Worm (Caenorhabditis elegans) whole organism, L1 larva: Measurements from ENCODE around the gene dph-1.

ENCODE experiments used
- C04F5.9 ChIP-seq: sonication (generic microtip); optimal IDR thresholded peaks from 2 replicates; lab custom pipeline; 2016; ENCODE audit warnings: missing genetic modification characterization, missing compliant biosample characterization
- C16A3.4 ChIP-seq: fragments of 150-350 bp; optimal IDR thresholded peaks from 2 replicates; lab custom pipeline; 2014; ENCODE audit warnings: missing biosample characterization, missing genetic modification characterization
- C34B4.2 ChIP-seq: sonication (generic microtip); optimal IDR thresholded peaks from 2 replicates; lab custom pipeline; 2017; ENCODE audit warnings: mild to moderate bottlenecking, missing genetic modification characterization, missing compliant biosample characterization
- F16B12.6 ChIP-seq: fragments of 150-350 bp; optimal IDR thresholded peaks from 2 replicates; lab custom pipeline; 2014; ENCODE audit warnings: missing biosample characterization, missing genetic modification characterization
- Y116A8C.19 ChIP-seq: sonication (generic microtip); optimal IDR thresholded peaks from 2 replicates; lab custom pipeline; 2016; ENCODE audit warnings: missing compliant biosample characterization, missing genetic modification characterization, borderline replicate concordance
- aha-1 ChIP-seq: fragments of 150-350 bp; optimal IDR thresholded peaks from 2 replicates; lab custom pipeline; 2014; ENCODE audit warnings: missing biosample characterization, missing genetic modification characterization
- aly-2 ChIP-seq: fragments of 150-350 bp; optimal IDR thresholded peaks from 2 replicates; lab custom pipeline; 2014; ENCODE audit warnings: missing biosample characterization, missing genetic modification characterization
- ceh-63 ChIP-seq: fragments of 200-800 bp; sonication (Bioruptor generic); optimal IDR thresholded peaks from 2 replicates; lab custom pipeline; 2018; ENCODE audit warnings: mild to moderate bottlenecking, missing genetic modification characterization, missing compliant biosample characterization
- ceh-8 ChIP-seq: fragments of 200-800 bp; sonication (Bioruptor generic); optimal IDR thresholded peaks from 2 replicates; lab custom pipeline; 2018; ENCODE audit warnings: mild to moderate bottlenecking, missing genetic modification characterization, moderate library complexity, missing compliant biosample characterization
- ceh-88 ChIP-seq: fragments of 200-800 bp; sonication (Bioruptor generic); IDR thresholded peaks from 2 replicates; pipeline ENCODE4 v1.3.6; 2022; ENCODE audit warnings: missing genetic modification characterization, missing compliant biosample characterization
- ceh-90 ChIP-seq: sonication (generic microtip); optimal IDR thresholded peaks from 2 replicates; lab custom pipeline; 2016; ENCODE audit warnings: missing genetic modification characterization, missing compliant biosample characterization
- dpl-1 ChIP-seq, 3 experiments: fragments of 150-350 bp in 2 of 3; sonication (generic microtip) in 1 of 3; optimal IDR thresholded peaks; 2 replicates each; lab custom pipeline; 2014 to 2017; ENCODE audit warnings: missing biosample characterization in 3 of 3, missing genetic modification characterization in 3 of 3, missing genetic modification reagents in 3 of 3
- dsc-1 ChIP-seq: sonication (generic microtip); optimal IDR thresholded peaks from 2 replicates; lab custom pipeline; 2016; ENCODE audit warnings: mild to moderate bottlenecking, missing genetic modification characterization, missing compliant biosample characterization
- efl-1 ChIP-seq, 4 experiments: fragments of 150-350 bp; optimal IDR thresholded peaks in 3 of 4; peaks in 1 of 4; 1 replicate in 1 of 4; 2 replicates in 3 of 4; lab custom pipeline; 2014; ENCODE audit warnings: missing biosample characterization in 2 of 4, missing genetic modification characterization in 2 of 4, missing genetic modification reagents in 2 of 4
- elt-2 ChIP-seq: sonication (generic microtip); optimal IDR thresholded peaks from 2 replicates; lab custom pipeline; 2016; ENCODE audit warnings: missing genetic modification characterization, mild to moderate bottlenecking, inconsistent platforms, missing compliant biosample characterization, missing genetic modification reagents
- elt-3 ChIP-seq, 6 experiments: fragments of 150-350 bp in 1 of 6; sonication (generic microtip); optimal IDR thresholded peaks; 2 replicates each; lab custom pipeline; 2017 to 2018; ENCODE audit warnings: missing biosample characterization in 6 of 6, missing genetic modification characterization in 6 of 6, inconsistent platforms in 1 of 6
- fos-1 ChIP-seq: fragments of 150-350 bp; optimal IDR thresholded peaks from 2 replicates; lab custom pipeline; 2014; ENCODE audit warnings: missing biosample characterization, missing genetic modification characterization
- hlh-4 ChIP-seq: sonication (generic microtip); optimal IDR thresholded peaks from 2 replicates; lab custom pipeline; 2016; ENCODE audit warnings: mild to moderate bottlenecking, missing genetic modification characterization, missing compliant biosample characterization
- hpl-2 ChIP-seq: fragments of 150-350 bp; optimal IDR thresholded peaks from 2 replicates; lab custom pipeline; 2014; ENCODE audit warnings: missing biosample characterization, missing genetic modification reagents, missing genetic modification characterization
- irx-1 ChIP-seq: sonication (generic microtip); optimal IDR thresholded peaks from 2 replicates; lab custom pipeline; 2016; ENCODE audit warnings: missing genetic modification characterization, missing compliant biosample characterization
- jun-1 ChIP-seq: fragments of 150-350 bp; optimal IDR thresholded peaks from 2 replicates; lab custom pipeline; 2014; ENCODE audit warnings: missing biosample characterization, missing genetic modification reagents, missing genetic modification characterization
- lin-15B ChIP-seq: fragments of 150-350 bp; sonication (generic microtip); optimal IDR thresholded peaks from 3 replicates; lab custom pipeline; 2014; ENCODE audit warnings: missing biosample characterization, missing genetic modification characterization
- lin-35 ChIP-seq, 2 experiments: fragments of 150-350 bp; optimal IDR thresholded peaks; 2 replicates each; lab custom pipeline; 2014; ENCODE audit warnings: missing biosample characterization in 2 of 2, missing genetic modification characterization in 2 of 2, missing genetic modification reagents in 2 of 2
- lin-39 ChIP-seq: fragments of 150-350 bp; optimal IDR thresholded peaks from 2 replicates; lab custom pipeline; 2014; ENCODE audit warnings: missing biosample characterization, missing genetic modification reagents, missing genetic modification characterization
- lsy-2 ChIP-seq, 2 experiments: fragments of 150-350 bp; optimal IDR thresholded peaks; 2 replicates each; lab custom pipeline; 2014; ENCODE audit warnings: missing biosample characterization in 2 of 2, missing genetic modification characterization in 2 of 2
- mab-9 ChIP-seq: fragments of 200-800 bp; sonication (Bioruptor generic); IDR thresholded peaks from 2 replicates; pipeline ENCODE4 v1.3.6; 2022; ENCODE audit warnings: missing genetic modification reagents, missing genetic modification characterization, missing compliant biosample characterization
- mdl-1 ChIP-seq, 2 experiments: fragments of 150-350 bp; optimal IDR thresholded peaks; 2 replicates each; lab custom pipeline; 2014 to 2017; ENCODE audit warnings: missing biosample characterization in 2 of 2, missing genetic modification characterization in 2 of 2, inconsistent platforms in 1 of 2
- nhr-237 ChIP-seq: fragments of 150-350 bp; optimal IDR thresholded peaks from 2 replicates; lab custom pipeline; 2014; ENCODE audit warnings: missing biosample characterization, missing genetic modification characterization
- nhr-47 ChIP-seq: sonication (generic microtip); optimal IDR thresholded peaks from 2 replicates; lab custom pipeline; 2016; ENCODE audit warnings: mild to moderate bottlenecking, missing genetic modification characterization, moderate library complexity, missing compliant biosample characterization
- nhr-76 ChIP-seq: sonication (generic microtip); optimal IDR thresholded peaks from 2 replicates; lab custom pipeline; 2017; ENCODE audit warnings: missing biosample characterization, missing genetic modification characterization
- nhr-85 ChIP-seq: sonication (generic microtip); peaks from one replicate; lab custom pipeline; 2016; ENCODE audit warnings: missing genetic modification characterization, inconsistent platforms, missing compliant biosample characterization
- rnt-1 ChIP-seq: sonication (generic microtip); optimal IDR thresholded peaks from 2 replicates; lab custom pipeline; 2016; ENCODE audit warnings: mild to moderate bottlenecking, missing genetic modification characterization, moderate library complexity, missing compliant biosample characterization
- sptf-1 ChIP-seq: fragments of 150-350 bp; optimal IDR thresholded peaks from 2 replicates; lab custom pipeline; 2014; ENCODE audit warnings: missing biosample characterization, missing genetic modification characterization
- sup-37 ChIP-seq: fragments of 200-800 bp; sonication (Bioruptor generic); optimal IDR thresholded peaks from 2 replicates; lab custom pipeline; 2018; ENCODE audit warnings: mild to moderate bottlenecking, missing genetic modification characterization, missing compliant biosample characterization
- swsn-7 ChIP-seq: sonication (generic microtip); optimal IDR thresholded peaks from 2 replicates; lab custom pipeline; 2016; ENCODE audit warnings: missing genetic modification characterization, missing compliant biosample characterization
- tbx-2 ChIP-seq: sonication (generic microtip); optimal IDR thresholded peaks from 2 replicates; lab custom pipeline; 2016; ENCODE audit warnings: missing genetic modification characterization, missing compliant biosample characterization
- tlp-1 ChIP-seq: fragments of 150-350 bp; optimal IDR thresholded peaks from 2 replicates; lab custom pipeline; 2014; ENCODE audit warnings: missing biosample characterization, missing genetic modification characterization
- unc-62 ChIP-seq: fragments of 150-350 bp; optimal IDR thresholded peaks from 2 replicates; lab custom pipeline; 2014; ENCODE audit warnings: missing biosample characterization, missing genetic modification reagents, missing genetic modification characterization
- unc-86 ChIP-seq: sonication (generic microtip); optimal IDR thresholded peaks from 2 replicates; lab custom pipeline; 2016; ENCODE audit warnings: missing genetic modification characterization, missing compliant biosample characterization
- unc-98 ChIP-seq: fragments of 200-800 bp; sonication (Bioruptor generic); IDR thresholded peaks from 2 replicates; pipeline ENCODE4 v1.3.6; 2022; ENCODE audit warnings: missing genetic modification characterization, missing compliant biosample characterization
- vab-15 ChIP-seq: sonication (generic microtip); optimal IDR thresholded peaks from 2 replicates; lab custom pipeline; 2017; ENCODE audit warnings: missing genotype, mild to moderate bottlenecking, missing genetic modification characterization, missing compliant biosample characterization
- zag-1 ChIP-seq: fragments of 150-350 bp; optimal IDR thresholded peaks from 2 replicates; lab custom pipeline; 2014; ENCODE audit warnings: missing biosample characterization, missing genetic modification characterization
- ztf-4 ChIP-seq: fragments of 150-350 bp; optimal IDR thresholded peaks from 2 replicates; lab custom pipeline; 2014; ENCODE audit warnings: missing biosample characterization, missing genetic modification characterization

Gene dph-1

ce11 chrIII:3716073-3716659, 9.5 kb downstream of the dph-1 start:
- TF ChIP-seq lin-15B (tag; lab: Kevin White, UChicago) (no peak), efl-1 (optimal IDR thresholded peaks at IDR 0.05; lab: Kevin White, UChicago) (peak in 1 of 2 experiments; percentile 11), efl-1 (GFP tag; optimal IDR thresholded peaks at IDR 0.05 in 1 of 2; lab: Kevin White, UChicago) (no peak)

- no peak for TF ChIP-seq tlp-1 (tag; lab: Kevin White, UChicago)
- no peak for TF ChIP-seq unc-86 (tag; lab: Kevin White, UChicago)
- TF ChIP-seq aly-2 (tag; lab: Kevin White, UChicago), result no peak
- TF ChIP-seq elt-3 (tag; optimal IDR thresholded peaks at IDR 0.05; lab: Kevin White, UChicago), result no peak
- TF ChIP-seq efl-1 (optimal IDR thresholded peaks at IDR 0.05; lab: Kevin White, UChicago), result peak; percentile 43 to 45
- TF ChIP-seq efl-1 (GFP tag; optimal IDR thresholded peaks at IDR 0.05 in 1 of 2; lab: Kevin White, UChicago), result peak; percentile 35 to 47
- TF ChIP-seq ceh-88 (GFP tag; lab: Robert Waterston, UW), result no peak
- no peak for TF ChIP-seq unc-98 (GFP tag; lab: Robert Waterston, UW)
- peak; percentile 21 to 40 for TF ChIP-seq lin-35 (GFP tag; optimal IDR thresholded peaks at IDR 0.05; lab: Kevin White, UChicago)
- no peak for TF ChIP-seq rnt-1 (tag; lab: Kevin White, UChicago)
- no peak for TF ChIP-seq C34B4.2
- TF ChIP-seq fos-1, result no peak
- TF ChIP-seq lsy-2 (tag; optimal IDR thresholded peaks at IDR 0.05; lab: Kevin White, UChicago), result no peak
- no peak for TF ChIP-seq jun-1 (tag; lab: Kevin White, UChicago)
- TF ChIP-seq dpl-1 (GFP tag; optimal IDR thresholded peaks at IDR 0.05; lab: Kevin White, UChicago), result peak in 1 of 3 experiments; percentile 57
- no peak for TF ChIP-seq unc-62 (GFP tag; lab: Kevin White, UChicago)
- no peak for TF ChIP-seq nhr-85 (tag; lab: Kevin White, UChicago)
- no peak for TF ChIP-seq mab-9 (GFP tag; lab: Robert Waterston, UW)
- TF ChIP-seq hlh-4 (tag; lab: Kevin White, UChicago), result no peak
- no peak for TF ChIP-seq dsc-1
- no peak for TF ChIP-seq ztf-4 (tag; lab: Kevin White, UChicago)
- no peak for TF ChIP-seq lin-39
- no peak for TF ChIP-seq ceh-8 (GFP tag; lab: Kevin White, UChicago)
- TF ChIP-seq tbx-2 (tag; lab: Kevin White, UChicago), result no peak
- TF ChIP-seq elt-2, result no peak
- TF ChIP-seq mdl-1 (tag; optimal IDR thresholded peaks at IDR 0.05; lab: Kevin White, UChicago), result no peak
- peak; percentile 45 for TF ChIP-seq lin-15B (tag; lab: Kevin White, UChicago)
- TF ChIP-seq F16B12.6 (tag; lab: Kevin White, UChicago), result no peak
- TF ChIP-seq C16A3.4, result no peak
- TF ChIP-seq nhr-76 (tag; lab: Kevin White, UChicago), result no peak
- TF ChIP-seq, all 84 proteins: peak for 4
Measured at ce11 chrIII:3719564-3719963, 12.9 kb downstream of the dph-1 start, which contains the start of gene C14B1.8. TSS of gene C14B1.8 (minus strand) at chrIII:3719680.

- no peak for TF ChIP-seq sptf-1 (tag; lab: Kevin White, UChicago)
- TF ChIP-seq nhr-237 (tag; lab: Kevin White, UChicago), result no peak
- peak in 1 of 2 experiments; percentile 44 for TF ChIP-seq efl-1 (optimal IDR thresholded peaks at IDR 0.05; lab: Kevin White, UChicago)
- TF ChIP-seq efl-1 (GFP tag; optimal IDR thresholded peaks at IDR 0.05 in 1 of 2; lab: Kevin White, UChicago), result no peak
- TF ChIP-seq vab-15, result no peak
- no peak for TF ChIP-seq rnt-1 (tag; lab: Kevin White, UChicago)
- TF ChIP-seq jun-1 (tag; lab: Kevin White, UChicago), result no peak
- no peak for TF ChIP-seq ceh-63 (GFP tag; lab: Kevin White, UChicago)
- no peak for TF ChIP-seq ceh-90 (tag; lab: Kevin White, UChicago)
Measured at ce11 chrIII:3723726-3724125, 17.0 kb downstream of the dph-1 start.

ce11 chrIII:3724880-3725279, 18.2 kb downstream of the dph-1 start, which contains the start of gene C14B1.12:
TSS of gene C14B1.12 (minus strand) at chrIII:3724980.
- TF ChIP-seq dsc-1 (no peak), swsn-7 (tag; lab: Kevin White, UChicago) (no peak), sup-37 (GFP tag; lab: Kevin White, UChicago) (no peak), nhr-47 (tag; lab: Kevin White, UChicago) (no peak), F16B12.6 (tag; lab: Kevin White, UChicago) (no peak), Y116A8C.19 (no peak), ceh-90 (tag; lab: Kevin White, UChicago) (no peak), irx-1 (tag; lab: Kevin White, UChicago) (no peak), jun-1 (tag; lab: Kevin White, UChicago) (no peak), C04F5.9 (tag; lab: Kevin White, UChicago) (no peak), dpl-1 (GFP tag; optimal IDR thresholded peaks at IDR 0.05; lab: Kevin White, UChicago) (no peak), hpl-2 (GFP tag; lab: Kevin White, UChicago) (no peak), aha-1 (tag; lab: Kevin White, UChicago) (no peak), zag-1 (no peak)
- TF ChIP-seq, all 84 proteins: peak for 0
